Fruit fly (Drosophila melanogaster): ENCODE data around the gene Trf2.

The Trf2 gene

dm6 chrX:8420772-8421448 lies 11.8 kb downstream of the Trf2 start (continued):
- TF ChIP-seq her (GFP tag; optimal IDR thresholded peaks at IDR 0.05) (peak; percentile 46), ham (GFP tag; IDR thresholded peaks at IDR 0.05) (no peak), CG15479 (GFP tag; optimal IDR thresholded peaks at IDR 0.05) (peak; percentile 93), CG8359 (GFP tag; optimal IDR thresholded peaks at IDR 0.05; ENCODE audit: borderline replicate concordance) (no peak), ci (GFP tag; IDR thresholded peaks at IDR 0.05) (peak; percentile 41; the same call in 1 of the 3 replicates), Mrtf (GFP tag; IDR thresholded peaks at IDR 0.05) (no peak), ken (GFP tag; IDR thresholded peaks at IDR 0.05) (peak; percentile 50; the same call in 1 of the 3 replicates), E2f1 (GFP tag; IDR thresholded peaks at IDR 0.05) (no peak), Dfd (GFP tag; optimal IDR thresholded peaks at IDR 0.05) (peak; percentile 52 to 90), MBD-R2 (GFP tag; IDR thresholded peaks at IDR 0.05) (0 out of 2 replicates have a peak, but pooled peaks have one; percentile 22), CG10274 (GFP tag; optimal IDR thresholded peaks at IDR 0.05) (no peak), otp (GFP tag; IDR thresholded peaks at IDR 0.05) (no peak; the same call in 2 of the 3 replicates), CG6689 (GFP tag; IDR thresholded peaks at IDR 0.05) (peak; percentile 27; the same call in 1 of the 2 replicates), en (GFP tag; optimal IDR thresholded peaks at IDR 0.05) (no peak), wek (GFP tag; optimal IDR thresholded peaks at IDR 0.05) (peak; percentile 31), CG17385 (GFP tag; optimal IDR thresholded peaks at IDR 0.05) (peak; percentile 51), chm (GFP tag; IDR thresholded peaks at IDR 0.05) (peak; percentile 77), Rx (GFP tag; IDR thresholded peaks at IDR 0.05) (no peak), lbe (GFP tag; optimal IDR thresholded peaks at IDR 0.05) (peak; percentile 83), kah (GFP tag; optimal IDR thresholded peaks at IDR 0.05) (peak; percentile 27), CG3163 (GFP tag; optimal IDR thresholded peaks at IDR 0.05) (peak; percentile 57), CG11696 (GFP tag; IDR thresholded peaks at IDR 0.05) (no peak), unc-4 (GFP tag; IDR thresholded peaks at IDR 0.05; ENCODE audit: partially characterized antibody) (no peak), Trl (optimal IDR thresholded peaks at IDR 0.05) (peak; percentile 99 to 100), Trl (GFP tag; optimal IDR thresholded peaks at IDR 0.05) (no peak), hkb (optimal IDR thresholded peaks at IDR 0.05) (no peak), hkb (GFP tag; IDR thresholded peaks at IDR 0.05) (0 out of 2 replicates have a peak, but pooled peaks have one; percentile 30), CG5953 (GFP tag; IDR thresholded peaks at IDR 0.05) (0 out of 2 replicates have a peak, but pooled peaks have one; percentile 13), eve (GFP tag; optimal IDR thresholded peaks at IDR 0.05) (peak in 1 of 2 experiments; percentile 68), lola (GFP tag; optimal IDR thresholded peaks at IDR 0.05) (peak in 1 of 3 experiments; percentile 43), Med (GFP tag) (peak; percentile 49), CG1024 (GFP tag; IDR thresholded peaks at IDR 0.05) (no peak), Drgx (GFP tag; IDR thresholded peaks at IDR 0.05) (peak; percentile 60), Eip74EF (GFP tag; optimal IDR thresholded peaks at IDR 0.05) (peak in 1 of 2 experiments; percentile 2), zfh1 (GFP tag; IDR thresholded peaks at IDR 0.05) (no peak), ranshi (GFP tag; IDR thresholded peaks at IDR 0.05) (no peak), Dbx (GFP tag; IDR thresholded peaks at IDR 0.05) (peak; percentile 34; the same call in 1 of the 3 replicates), fd64A (GFP tag; optimal IDR thresholded peaks at IDR 0.05) (peak; percentile 7), stc (GFP tag; IDR thresholded peaks at IDR 0.05) (peak; percentile 21; the same call in 1 of the 2 replicates), CG14014 (GFP tag; IDR thresholded peaks at IDR 0.05) (peak; percentile 10; the same call in 1 of the 2 replicates), E2f2 (GFP tag; IDR thresholded peaks at IDR 0.05) (peak; percentile 36; the same call in 1 of the 2 replicates), CG17829 (tag; optimal IDR thresholded peaks at IDR 0.05) (peak; percentile 3), CG8924 (tag; optimal IDR thresholded peaks at IDR 0.05) (no peak), corto (GFP tag; optimal IDR thresholded peaks at IDR 0.05) (peak; percentile 40), cg (GFP tag; optimal IDR thresholded peaks at IDR 0.05) (peak; percentile 85), CG2202 (tag; optimal IDR thresholded peaks at IDR 0.05) (no peak), nmo (GFP tag; optimal IDR thresholded peaks at IDR 0.05) (no peak), Xrp1 (GFP tag; IDR thresholded peaks at IDR 0.05) (peak; percentile 21; the same call in 1 of the 2 replicates), CG6854 (GFP tag; optimal IDR thresholded peaks at IDR 0.05) (peak; percentile 2), Doc2 (GFP tag; IDR thresholded peaks at IDR 0.05) (no peak)

All from whole organism, embryonic.